Worm (Caenorhabditis elegans): ENCODE measurements around the gene ugt-55.

DNA sequence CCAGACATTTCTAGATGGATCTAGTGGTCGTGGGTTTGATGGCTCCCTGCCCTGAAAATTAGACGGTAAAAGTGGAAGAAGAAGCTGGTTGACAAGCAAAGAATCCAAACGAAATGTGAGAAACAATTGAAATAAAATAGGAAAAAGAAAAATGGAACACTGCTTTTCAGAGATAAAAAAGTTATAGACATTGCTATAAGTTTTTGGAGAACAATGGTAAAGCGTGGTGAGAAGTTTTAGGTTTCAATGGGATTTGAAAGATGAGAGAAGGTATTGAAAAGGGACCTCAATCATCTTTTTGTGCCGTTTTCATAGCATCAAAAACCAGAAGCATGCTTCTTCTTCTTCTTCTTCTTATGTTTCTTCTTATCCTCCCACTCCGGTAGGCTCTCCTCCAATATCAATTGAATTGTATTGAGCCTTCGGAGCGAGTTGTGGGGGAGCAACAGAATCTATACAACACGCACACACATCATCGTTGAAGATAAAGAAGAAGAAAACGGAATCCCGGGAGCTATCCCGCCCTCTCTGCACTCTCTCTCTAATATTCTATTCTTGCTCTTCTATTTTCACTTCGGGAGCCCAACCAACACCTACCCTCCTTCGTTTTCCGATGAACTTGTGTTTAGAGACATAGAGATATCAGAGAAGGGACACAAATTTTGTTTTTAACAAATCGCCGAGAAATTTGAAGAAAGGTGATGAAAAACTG is 22.0 kb upstream of the ugt-55 start, which contains the start of gene myo-3:
- no peak for TF ChIP-seq nhr-11 (tag; optimal IDR thresholded peaks at IDR 0.05)
- no peak for TF ChIP-seq ref-2 (tag; optimal IDR thresholded peaks at IDR 0.05)
- peak; percentile 12 for TF ChIP-seq nfya-1 (tag; optimal IDR thresholded peaks at IDR 0.05)
- TF ChIP-seq ceh-34 (tag; optimal IDR thresholded peaks at IDR 0.05): peak; percentile 22
- no peak for TF ChIP-seq pqm-1 (tag; optimal IDR thresholded peaks at IDR 0.05)
- TF ChIP-seq ceh-31 (tag; optimal IDR thresholded peaks at IDR 0.05): no peak
- no peak for TF ChIP-seq ceh-30 (tag; optimal IDR thresholded peaks at IDR 0.05)
- no peak for TF ChIP-seq F13H6.1 (tag; optimal IDR thresholded peaks at IDR 0.05)
- no peak for TF ChIP-seq ttx-3 (tag; optimal IDR thresholded peaks at IDR 0.05)
- no peak for TF ChIP-seq syd-9 (tag; optimal IDR thresholded peaks at IDR 0.05)
- TF ChIP-seq ceh-18 (tag; optimal IDR thresholded peaks at IDR 0.05): peak; percentile 80
- no peak for TF ChIP-seq pha-2 (tag; optimal IDR thresholded peaks at IDR 0.05)

Measured in whole organism, late embryonic.